Fruit fly (Drosophila melanogaster): Measurements from ENCODE around the gene CG7988.

DNA sequence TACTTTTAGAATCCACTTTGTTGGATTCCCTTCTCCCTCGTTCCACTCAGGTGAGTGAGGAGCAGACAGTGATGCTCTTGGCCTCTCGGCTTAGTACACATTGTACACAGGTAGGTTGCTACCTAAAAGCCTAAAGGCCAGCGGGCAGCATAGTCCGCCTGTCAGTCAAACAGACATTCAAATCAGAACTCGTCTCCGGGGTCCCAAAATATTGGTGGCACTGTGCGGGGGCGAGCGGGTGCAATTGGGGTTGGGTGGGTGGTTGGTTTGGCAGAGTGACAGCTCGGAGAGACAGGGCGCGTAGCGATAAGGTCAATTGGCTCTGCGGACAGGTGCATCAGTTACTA lies 22.6 kb upstream of the CG7988 start:
- TF ChIP-seq CG14710 (tag; optimal IDR thresholded peaks at IDR 0.05) (no peak), CG8478 (optimal IDR thresholded peaks at IDR 0.05) (no peak), ase (GFP tag; IDR thresholded peaks at IDR 0.05) (no peak), chm (GFP tag; IDR thresholded peaks at IDR 0.05) (no peak), Bteb2 (GFP tag; optimal IDR thresholded peaks at IDR 0.05) (no peak), CG3838 (GFP tag; optimal IDR thresholded peaks at IDR 0.05) (no peak), CG15479 (GFP tag; optimal IDR thresholded peaks at IDR 0.05) (no peak), dan (GFP tag; IDR thresholded peaks at IDR 0.05) (no peak), CG4282 (GFP tag; optimal IDR thresholded peaks at IDR 0.05) (no peak), chn (GFP tag; optimal IDR thresholded peaks at IDR 0.05) (no peak), BtbVII (GFP tag; optimal IDR thresholded peaks at IDR 0.05) (no peak), CG7963 (GFP tag; IDR thresholded peaks at IDR 0.05; ENCODE audit: partially characterized antibody) (no peak), Poxn (GFP tag; IDR thresholded peaks at IDR 0.05) (no peak), MESR4 (GFP tag; optimal IDR thresholded peaks at IDR 0.05) (no peak)

Measured in whole organism, embryonic.